Fruit fly (Drosophila melanogaster) whole organism, wandering third instar larva: ENCODE data around the gene CenG1A.

Source experiments
- CG32264 ChIP-seq: fragments of 200-800 bp; sonication (Bioruptor generic); optimal IDR thresholded peaks from 2 replicates; lab custom pipeline; 2016; ENCODE audit warnings: missing biosample characterization, missing genetic modification characterization
- CG9705 ChIP-seq: fragments of 200-800 bp; sonication (Bioruptor generic); optimal IDR thresholded peaks from 2 replicates; lab custom pipeline; 2018; ENCODE audit warnings: missing biosample characterization, mild to moderate bottlenecking, missing genetic modification characterization
- CrebA ChIP-seq: fragments of 200-800 bp; sonication (Bioruptor generic); optimal IDR thresholded peaks from 2 replicates; lab custom pipeline; 2016; ENCODE audit warnings: missing biosample characterization, mild to moderate bottlenecking, missing genetic modification characterization, borderline replicate concordance
- Dfd ChIP-seq: fragments of >200 bp; optimal IDR thresholded peaks from 2 replicates; lab custom pipeline; 2017; ENCODE audit warnings: missing biosample characterization, missing genetic modification characterization
- Dif ChIP-seq: fragments of 200-275, 200-300 bp; sonication (Bioruptor generic); optimal IDR thresholded peaks from 2 replicates; lab custom pipeline; 2018; ENCODE audit warnings: missing biosample characterization, missing genetic modification characterization; ENCODE audit not compliant: partially characterized antibody
- HLH106 ChIP-seq: fragments of 200-800 bp; optimal IDR thresholded peaks from 3 replicates; lab custom pipeline; 2019; ENCODE audit warnings: missing biosample characterization, mild to moderate bottlenecking, missing genetic modification characterization, moderate library complexity
- Hnf4 ChIP-seq: fragments of 200-800 bp; sonication (Bioruptor generic); optimal IDR thresholded peaks from 2 replicates; lab custom pipeline; 2016; ENCODE audit warnings: missing biosample characterization, mild to moderate bottlenecking, missing genetic modification characterization
- Hr78 ChIP-seq: fragments of >200 bp; optimal IDR thresholded peaks from 2 replicates; lab custom pipeline; 2017; ENCODE audit warnings: missing biosample characterization, missing genetic modification characterization
- Hr83 ChIP-seq: fragments of 200-300 bp; sonication (Bioruptor generic); optimal IDR thresholded peaks from 2 replicates; lab custom pipeline; 2016; ENCODE audit warnings: missing biosample characterization, mild to moderate bottlenecking, missing genetic modification characterization, moderate library complexity; ENCODE audit not compliant: poor library complexity, severe bottlenecking
- Jra ChIP-seq: sonication (Bioruptor generic); optimal IDR thresholded peaks from 2 replicates; lab custom pipeline; 2016; ENCODE audit warnings: missing biosample characterization, missing genetic modification characterization
- Mio ChIP-seq: sonication (Bioruptor generic); optimal IDR thresholded peaks from 2 replicates; lab custom pipeline; 2016; ENCODE audit warnings: missing biosample characterization, missing genetic modification characterization
- Myc ChIP-seq: fragments of >200 bp; optimal IDR thresholded peaks from 2 replicates; lab custom pipeline; 2017
- N ChIP-seq: fragments of >200 bp; optimal IDR thresholded peaks from 2 replicates; lab custom pipeline; 2018; ENCODE audit warnings: missing biosample characterization, missing external identifiers, missing genetic modification characterization
- Rel ChIP-seq, 2 experiments: fragments of 200-800 bp; sonication (Bioruptor generic) in 1 of 2; optimal IDR thresholded peaks; 2 replicates in 1 of 2; 3 replicates in 1 of 2; lab custom pipeline; 2016 to 2019; ENCODE audit warnings: mild to moderate bottlenecking in 2 of 2, missing biosample characterization in 2 of 2, missing genetic modification characterization in 2 of 2, moderate library complexity in 1 of 2
- Sp1 ChIP-seq: fragments of 200-800 bp; sonication (Bioruptor generic); optimal IDR thresholded peaks from 3 replicates; lab custom pipeline; 2019; ENCODE audit warnings: missing biosample characterization, mild to moderate bottlenecking, missing genetic modification characterization, moderate library complexity
- Vsx2 ChIP-seq: fragments of 200-300, 225-300 bp; sonication (Bioruptor generic); optimal IDR thresholded peaks from 2 replicates; lab custom pipeline; 2018; ENCODE audit warnings: missing biosample characterization, missing genetic modification characterization; ENCODE audit not compliant: partially characterized antibody
- dl ChIP-seq, 2 experiments: fragments of 175-275, 200-275 bp in 1 of 2; fragments of 200-275 bp in 1 of 2; sonication (Bioruptor generic); optimal IDR thresholded peaks; lab custom pipeline; 2018; ENCODE audit warnings: mild to moderate bottlenecking in 2 of 2, missing biosample characterization in 2 of 2, missing genetic modification characterization in 2 of 2, moderate library complexity in 2 of 2; ENCODE audit not compliant: partially characterized antibody in 2 of 2, insufficient read depth in 1 of 2
- dsf ChIP-seq: sonication (Bioruptor generic); optimal IDR thresholded peaks from 2 replicates; lab custom pipeline; 2016; ENCODE audit warnings: missing biosample characterization, missing genetic modification characterization, borderline replicate concordance
- foxo ChIP-seq, 2 experiments: fragments of 200-800 bp; sonication (Bioruptor generic); optimal IDR thresholded peaks; 2 replicates in 1 of 2; 3 replicates in 1 of 2; lab custom pipeline; 2016 to 2017; ENCODE audit warnings: missing biosample characterization in 2 of 2, missing genetic modification characterization in 2 of 2
- fru ChIP-seq: fragments of 200-800 bp; sonication (Bioruptor generic); optimal IDR thresholded peaks from 3 replicates; lab custom pipeline; 2016; ENCODE audit warnings: missing biosample characterization, mild to moderate bottlenecking, missing genetic modification characterization
- h ChIP-seq: fragments of 200-800 bp; sonication (Bioruptor generic); optimal IDR thresholded peaks from 3 replicates; lab custom pipeline; 2016; ENCODE audit warnings: missing biosample characterization, mild to moderate bottlenecking, missing genetic modification characterization
- lola ChIP-seq: fragments of >200 bp; optimal IDR thresholded peaks from 2 replicates; lab custom pipeline; 2017; ENCODE audit warnings: missing biosample characterization, missing genetic modification characterization
- pan ChIP-seq: fragments of >200 bp; optimal IDR thresholded peaks from 2 replicates; lab custom pipeline; 2017
- psq ChIP-seq: fragments of 200-800 bp; sonication (Bioruptor generic); optimal IDR thresholded peaks from 3 replicates; lab custom pipeline; 2017; ENCODE audit warnings: missing biosample characterization, mild to moderate bottlenecking, missing genetic modification characterization, moderate library complexity
- rgr ChIP-seq: fragments of 200-800 bp; sonication (Bioruptor generic); optimal IDR thresholded peaks from 3 replicates; lab custom pipeline; 2016; ENCODE audit warnings: missing biosample characterization, mild to moderate bottlenecking, missing genetic modification characterization
- sage ChIP-seq: fragments of 200-800 bp; sonication (Bioruptor generic); optimal IDR thresholded peaks from 2 replicates; lab custom pipeline; 2016; ENCODE audit warnings: missing biosample characterization, mild to moderate bottlenecking, missing genetic modification characterization
- sv ChIP-seq: fragments of 200-800 bp; sonication (Bioruptor generic); optimal IDR thresholded peaks from 3 replicates; lab custom pipeline; 2016; ENCODE audit warnings: missing biosample characterization, missing genetic modification characterization
- tai ChIP-seq: sonication (Bioruptor generic); optimal IDR thresholded peaks from 2 replicates; lab custom pipeline; 2016; ENCODE audit warnings: missing biosample characterization, missing genetic modification characterization
- usp ChIP-seq: fragments of >200 bp; optimal IDR thresholded peaks from 2 replicates; lab custom pipeline; 2017; ENCODE audit warnings: missing biosample characterization, missing genetic modification characterization
- woc ChIP-seq: sonication (Bioruptor generic); optimal IDR thresholded peaks from 2 replicates; lab custom pipeline; 2016; ENCODE audit warnings: missing biosample characterization, mild to moderate bottlenecking, missing genetic modification characterization

CenG1A gene

dm6 chr2L:13923984-13924383 is 88.6 kb downstream of the CenG1A start:
- TF ChIP-seq woc (GFP tag; lab: Kevin White, UChicago): peak; percentile 29
- TF ChIP-seq CrebA (GFP tag; lab: Kevin White, UChicago): no peak
- no peak for TF ChIP-seq tai (GFP tag; lab: Kevin White, UChicago)

- TF ChIP-seq lola (GFP tag; lab: Kevin White, UChicago) (no peak), Hr78 (GFP tag; lab: Kevin White, UChicago) (no peak), rgr (GFP tag; lab: Kevin White, UChicago) (no peak)
These were observed 90.3 kb downstream of the CenG1A start for dm6 chr2L:13925699-13926098.

- TF ChIP-seq Hr78 (GFP tag; lab: Kevin White, UChicago) (no peak), sv (GFP tag; lab: Kevin White, UChicago) (no peak), Rel (GFP tag; optimal IDR thresholded peaks at IDR 0.05; lab: Kevin White, UChicago) (no peak), Rel (tag; optimal IDR thresholded peaks at IDR 0.05; lab: Kevin White, UChicago) (no peak), Vsx2 (no peak)
- TF ChIP-seq, all 38 proteins: peak for 0
These were observed 93.1 kb downstream of the CenG1A start for dm6 chr2L:13928461-13928860.

dm6 chr2L:13931318-13931717 is 96.0 kb downstream of the CenG1A start, which contains the start of gene CG42711:
TSS of gene CG42711 (minus strand) at chr2L:13931362.
- TF ChIP-seq N (GFP tag; lab: Kevin White, UChicago): no peak
- no peak for TF ChIP-seq pan (lab: Kevin White, UChicago)
- no peak for TF ChIP-seq Hr78 (GFP tag; lab: Kevin White, UChicago)
- TF ChIP-seq CG32264 (GFP tag; lab: Kevin White, UChicago): no peak
- TF ChIP-seq dl (GFP tag; optimal IDR thresholded peaks at IDR 0.05; lab: Kevin White, UChicago; ENCODE audit: insufficient read depth in 1 of 2, partially characterized antibody in 2 of 2): no peak
- no peak for TF ChIP-seq Jra (GFP tag; lab: Kevin White, UChicago)
- TF ChIP-seq Dfd (GFP tag; lab: Kevin White, UChicago): no peak
- TF ChIP-seq Mio (GFP tag; lab: Kevin White, UChicago): no peak
- TF ChIP-seq HLH106 (tag; lab: Kevin White, UChicago): no peak
- TF ChIP-seq Dif: no peak
- TF ChIP-seq Sp1: no peak
- no peak for TF ChIP-seq Hr83 (GFP tag; lab: Kevin White, UChicago)
- no peak for TF ChIP-seq psq (GFP tag; lab: Kevin White, UChicago)
- TF ChIP-seq Myc (lab: Kevin White, UChicago): no peak
- TF ChIP-seq fru (GFP tag; lab: Kevin White, UChicago): no peak
- no peak for TF ChIP-seq Vsx2
- no peak for TF ChIP-seq dsf (GFP tag; lab: Kevin White, UChicago)
- TF ChIP-seq, all 38 proteins: peak for 0

- TF ChIP-seq CrebA (GFP tag; lab: Kevin White, UChicago) (no peak), Hr78 (GFP tag; lab: Kevin White, UChicago) (no peak), CG32264 (GFP tag; lab: Kevin White, UChicago) (no peak), rgr (GFP tag; lab: Kevin White, UChicago) (no peak), fru (GFP tag; lab: Kevin White, UChicago) (no peak), sage (GFP tag; lab: Kevin White, UChicago) (no peak), Hnf4 (GFP tag; lab: Kevin White, UChicago) (no peak), N (GFP tag; lab: Kevin White, UChicago) (no peak), pan (lab: Kevin White, UChicago) (no peak), CG9705 (no peak), h (GFP tag; lab: Kevin White, UChicago) (no peak), usp (GFP tag; lab: Kevin White, UChicago) (no peak), Dif (no peak), lola (GFP tag; lab: Kevin White, UChicago) (no peak), Myc (lab: Kevin White, UChicago) (no peak), Dfd (GFP tag; lab: Kevin White, UChicago) (no peak), foxo (GFP tag; optimal IDR thresholded peaks at IDR 0.05; lab: Kevin White, UChicago) (no peak), Hr83 (GFP tag; lab: Kevin White, UChicago) (no peak)
These were observed 99.2 kb downstream of the CenG1A start, which contains the start of gene Vajk2 for dm6 chr2L:13934542-13935065. TSS of gene Vajk2 (minus strand) at chr2L:13934692.
